Fruit fly (Drosophila melanogaster) whole organism, prepupa: ENCODE data around the gene Best3.

Experiments used
- CG1621 ChIP-seq: fragments of 200-800 bp; sonication (Bioruptor generic); optimal IDR thresholded peaks from 3 replicates; lab custom pipeline; 2018; ENCODE audit warnings: missing biosample characterization, mild to moderate bottlenecking, missing genetic modification characterization
- CG3919 ChIP-seq: fragments of 200-800 bp; sonication (Bioruptor generic); optimal IDR thresholded peaks from 3 replicates; lab custom pipeline; 2016; ENCODE audit warnings: missing biosample characterization, missing genetic modification characterization
- CG8119 ChIP-seq: fragments of 200-800 bp; sonication (Bioruptor generic); IDR thresholded peaks from 3 replicates; pipeline ENCODE4 v1.3.6; 2022; ENCODE audit warnings: missing biosample characterization, missing genetic modification characterization
- Hr39 ChIP-seq: fragments of 200-800 bp; sonication (Bioruptor generic); optimal IDR thresholded peaks from 2 replicates; lab custom pipeline; 2016; ENCODE audit warnings: missing biosample characterization, missing genetic modification characterization
- Met ChIP-seq: fragments of 200-800 bp; sonication (Bioruptor generic); optimal IDR thresholded peaks from 3 replicates; lab custom pipeline; 2016; ENCODE audit warnings: missing biosample characterization, missing genetic modification characterization
- OdsH ChIP-seq: fragments of 200-800 bp; sonication (Bioruptor generic); optimal IDR thresholded peaks from 3 replicates; lab custom pipeline; 2016; ENCODE audit warnings: missing biosample characterization, missing genetic modification characterization
- ss ChIP-seq, 2 experiments: fragments of 200-800 bp; sonication (Bioruptor generic); optimal IDR thresholded peaks; 2 replicates in 1 of 2; 3 replicates in 1 of 2; lab custom pipeline; 2017 to 2018; ENCODE audit warnings: mild to moderate bottlenecking in 2 of 2, missing biosample characterization in 2 of 2, missing genetic modification characterization in 2 of 2, moderate library complexity in 1 of 2

DNA sequence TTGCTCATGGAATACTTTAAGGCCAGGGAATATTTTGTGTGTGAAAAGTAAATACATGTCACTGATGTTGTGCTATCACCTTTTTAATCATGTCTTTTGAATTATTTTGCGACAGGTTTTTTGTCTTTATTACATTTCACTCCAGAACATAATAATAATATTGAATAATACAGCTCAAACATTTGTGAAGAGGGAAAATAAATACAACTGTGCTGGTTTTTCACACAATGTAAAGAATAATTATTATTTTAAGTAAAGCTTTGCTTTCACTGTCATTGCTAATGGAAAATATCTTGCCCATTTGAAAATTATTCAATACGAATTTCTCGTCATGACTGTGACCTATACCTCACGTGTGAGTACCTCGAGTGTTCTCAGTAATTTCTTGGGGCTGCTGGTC lies 3.9 kb downstream of the Best3 start, which contains the start of gene Best4:
- TF ChIP-seq Hr39 (GFP tag; lab: Kevin White, UChicago): no peak
- TF ChIP-seq CG8119 (GFP tag; lab: Robert Waterston, UW): no peak
- TF ChIP-seq CG3919: no peak
- no peak for TF ChIP-seq ss (GFP tag; optimal IDR thresholded peaks at IDR 0.05; lab: Kevin White, UChicago)
- TF ChIP-seq OdsH (GFP tag; lab: Kevin White, UChicago): no peak
- no peak for TF ChIP-seq Met (GFP tag; lab: Kevin White, UChicago)
- TF ChIP-seq CG1621: no peak
